Worm (Caenorhabditis elegans) whole organism, L4 larva: Measurements from ENCODE around the gene rpy-1.
A peak's percentile ranks its signal among the peaks of the same experiment; 100 is the strongest.

Source experiments
- F37D6.2 ChIP-seq: sonication (generic microtip); optimal IDR thresholded peaks from 2 replicates; lab custom pipeline; 2016; ENCODE audit warnings: mild to moderate bottlenecking, missing genetic modification characterization, missing compliant biosample characterization
- F49E8.2 ChIP-seq: sonication (generic microtip); optimal IDR thresholded peaks from 2 replicates; lab custom pipeline; 2016; ENCODE audit warnings: missing compliant biosample characterization, mild to moderate bottlenecking, missing genetic modification characterization, borderline replicate concordance
- Y48G9A.11 ChIP-seq: fragments of 200-800 bp; sonication (Bioruptor generic); IDR thresholded peaks from 2 replicates; pipeline ENCODE4 v1.3.6; 2022; ENCODE audit warnings: missing genetic modification reagents, missing genetic modification characterization, missing compliant biosample characterization
- aha-1 ChIP-seq: fragments of 150-350 bp; peaks from one replicate; lab custom pipeline; 2014; ENCODE audit warnings: missing biosample characterization, missing genetic modification characterization
- ama-1 ChIP-seq: fragments of 150-350 bp; optimal IDR thresholded peaks from 2 replicates; lab custom pipeline; 2014; ENCODE audit warnings: inconsistent platforms, mixed read lengths
- ceh-28 ChIP-seq: fragments of 150-350 bp; optimal IDR thresholded peaks from 2 replicates; lab custom pipeline; 2014; ENCODE audit warnings: missing biosample characterization, missing genetic modification reagents, missing genetic modification characterization
- ceh-44 ChIP-seq: fragments of 200-800 bp; sonication (Bioruptor generic); IDR thresholded peaks from 2 replicates; pipeline ENCODE4 v1.3.6; 2022; ENCODE audit warnings: missing genetic modification reagents, missing genetic modification characterization, missing compliant biosample characterization
- ceh-62 ChIP-seq: sonication (generic microtip); optimal IDR thresholded peaks from 2 replicates; lab custom pipeline; 2017; ENCODE audit warnings: missing biosample characterization, missing genetic modification characterization
- ceh-82 ChIP-seq: sonication (generic microtip); optimal IDR thresholded peaks from 2 replicates; lab custom pipeline; 2017; ENCODE audit warnings: missing biosample characterization, missing genetic modification characterization
- ctbp-1 ChIP-seq: fragments of 200-800 bp; sonication (Bioruptor generic); IDR thresholded peaks from 2 replicates; pipeline ENCODE4 v1.3.6; 2022; ENCODE audit warnings: missing genetic modification reagents, missing genetic modification characterization, missing compliant biosample characterization
- daf-12 ChIP-seq: fragments of 150-350 bp; optimal IDR thresholded peaks from 2 replicates; lab custom pipeline; 2014; ENCODE audit warnings: missing biosample characterization, missing genetic modification reagents, missing genetic modification characterization
- daf-16 ChIP-seq, 3 experiments: sonication (generic microtip); optimal IDR thresholded peaks; 2 replicates each; lab custom pipeline; 2016 to 2017; ENCODE audit warnings: missing genetic modification characterization in 3 of 3, missing genetic modification reagents in 3 of 3, mild to moderate bottlenecking in 2 of 3, missing compliant biosample characterization in 2 of 3, missing biosample characterization in 1 of 3, moderate library complexity in 1 of 3
- daf-19 ChIP-seq: fragments of 200-800 bp; sonication (Bioruptor generic); conservative IDR thresholded peaks from 2 replicates; pipeline ENCODE4 v1.3.6; 2022; ENCODE audit warnings: missing genetic modification characterization, missing compliant biosample characterization
- dmd-6 ChIP-seq: fragments of 200-800 bp; sonication (Bioruptor generic); IDR thresholded peaks from 2 replicates; pipeline ENCODE4 v1.3.6; 2022; ENCODE audit warnings: missing genetic modification reagents, missing genetic modification characterization, missing compliant biosample characterization
- dpl-1 ChIP-seq: fragments of 150-350 bp; optimal IDR thresholded peaks from 2 replicates; lab custom pipeline; 2014; ENCODE audit warnings: missing biosample characterization, missing genetic modification reagents, missing genetic modification characterization
- duxl-1 ChIP-seq: sonication (generic microtip); optimal IDR thresholded peaks from 2 replicates; lab custom pipeline; 2016; ENCODE audit warnings: mild to moderate bottlenecking, missing genetic modification characterization, moderate library complexity, missing compliant biosample characterization; ENCODE audit not compliant: poor library complexity
- fkh-10 ChIP-seq: fragments of 150-350 bp; optimal IDR thresholded peaks from 2 replicates; lab custom pipeline; 2014; ENCODE audit warnings: missing biosample characterization, missing genetic modification reagents, missing genetic modification characterization
- gei-8 ChIP-seq: fragments of 200-800 bp; sonication (Bioruptor generic); optimal IDR thresholded peaks from 2 replicates; lab custom pipeline; 2018; ENCODE audit warnings: mild to moderate bottlenecking, missing genetic modification characterization, missing compliant biosample characterization
- hif-1 ChIP-seq, 2 experiments: sonication (generic microtip); optimal IDR thresholded peaks; 2 replicates each; lab custom pipeline; 2016 to 2017; ENCODE audit warnings: missing compliant biosample characterization in 2 of 2, missing genetic modification characterization in 2 of 2, missing genetic modification reagents in 2 of 2, missing genotype in 2 of 2, mild to moderate bottlenecking in 1 of 2
- hlh-11 ChIP-seq: fragments of 200-800 bp; sonication (Bioruptor generic); optimal IDR thresholded peaks from 2 replicates; lab custom pipeline; 2018; ENCODE audit warnings: mild to moderate bottlenecking, missing genetic modification characterization, missing compliant biosample characterization
- hlh-30 ChIP-seq: sonication (generic microtip); optimal IDR thresholded peaks from 2 replicates; lab custom pipeline; 2017; ENCODE audit warnings: antibody characterized with exemption, mild to moderate bottlenecking, missing genetic modification characterization, missing compliant biosample characterization; ENCODE audit not compliant: insufficient read depth
- hmg-1.1 ChIP-seq: fragments of 200-800 bp; sonication (Bioruptor generic); IDR thresholded peaks from 2 replicates; pipeline ENCODE4 v1.3.6; 2022; ENCODE audit warnings: missing genetic modification reagents, missing genetic modification characterization, missing compliant biosample characterization
- lin-38 ChIP-seq: fragments of 200-800 bp; sonication (Bioruptor generic); IDR thresholded peaks from 2 replicates; pipeline ENCODE4 v1.3.6; 2022; ENCODE audit warnings: missing genetic modification reagents, missing genetic modification characterization, missing compliant biosample characterization
- lsy-2 ChIP-seq, 2 experiments: fragments of 150-350 bp in 1 of 2; sonication (generic microtip) in 1 of 2; optimal IDR thresholded peaks; 2 replicates each; lab custom pipeline; 2014 to 2017; ENCODE audit warnings: missing biosample characterization in 2 of 2, missing genetic modification characterization in 2 of 2
- madf-9 ChIP-seq: fragments of 200-800 bp; sonication (Bioruptor generic); conservative IDR thresholded peaks from 2 replicates; pipeline ENCODE4 v1.3.6; 2022; ENCODE audit warnings: missing genetic modification reagents, missing genetic modification characterization, missing compliant biosample characterization
- mdl-1 ChIP-seq, 2 experiments: fragments of 150-350 bp in 1 of 2; sonication (generic microtip) in 1 of 2; optimal IDR thresholded peaks; 2 replicates each; lab custom pipeline; 2014 to 2017; ENCODE audit warnings: missing biosample characterization in 2 of 2, missing genetic modification characterization in 2 of 2
- mes-2 ChIP-seq: sonication (generic microtip); optimal IDR thresholded peaks from 2 replicates; lab custom pipeline; 2016; ENCODE audit warnings: missing genotype, mild to moderate bottlenecking, missing genetic modification characterization, missing compliant biosample characterization; ENCODE audit not compliant: poor library complexity, severe bottlenecking
- mxl-3 ChIP-seq: fragments of 200-800 bp; sonication (Bioruptor generic); optimal IDR thresholded peaks from 2 replicates; lab custom pipeline; 2018; ENCODE audit warnings: mild to moderate bottlenecking, missing genetic modification characterization, missing compliant biosample characterization
- nhr-10 ChIP-seq: fragments of 150-350 bp; optimal IDR thresholded peaks from 2 replicates; lab custom pipeline; 2014; ENCODE audit warnings: missing biosample characterization, missing genetic modification characterization
- nhr-11 ChIP-seq: fragments of 150-350 bp; optimal IDR thresholded peaks from 2 replicates; lab custom pipeline; 2014; ENCODE audit warnings: missing biosample characterization, missing genetic modification characterization
- nhr-237 ChIP-seq: sonication (generic microtip); optimal IDR thresholded peaks from 2 replicates; lab custom pipeline; 2017; ENCODE audit warnings: missing biosample characterization, missing genetic modification characterization
- nhr-25 ChIP-seq: sonication (generic microtip); optimal IDR thresholded peaks from 2 replicates; lab custom pipeline; 2017; ENCODE audit warnings: missing genetic modification characterization, mild to moderate bottlenecking, missing compliant biosample characterization, antibody characterized with exemption, moderate library complexity, borderline replicate concordance; ENCODE audit not compliant: insufficient read depth
- nhr-28 ChIP-seq: fragments of 150-350 bp; optimal IDR thresholded peaks from 2 replicates; lab custom pipeline; 2014; ENCODE audit warnings: missing biosample characterization, missing genetic modification characterization
- nhr-6 ChIP-seq: fragments of 150-350 bp; optimal IDR thresholded peaks from 2 replicates; lab custom pipeline; 2014; ENCODE audit warnings: missing biosample characterization, missing genetic modification characterization
- pqm-1 ChIP-seq: sonication (generic microtip); optimal IDR thresholded peaks from 2 replicates; lab custom pipeline; 2017; ENCODE audit warnings: missing biosample characterization, missing genetic modification characterization
- rbr-2 ChIP-seq: sonication (generic microtip); optimal IDR thresholded peaks from 2 replicates; lab custom pipeline; 2016; ENCODE audit warnings: missing genotype, missing genetic modification characterization, missing compliant biosample characterization
- set-16 ChIP-seq: fragments of 200-800 bp; sonication (Bioruptor generic); IDR thresholded peaks from 2 replicates; pipeline ENCODE4 v1.3.6; 2022; ENCODE audit warnings: missing genetic modification reagents, missing genetic modification characterization, missing compliant biosample characterization
- skn-1 ChIP-seq: fragments of 150-350 bp; optimal IDR thresholded peaks from 2 replicates; lab custom pipeline; 2014; ENCODE audit warnings: missing biosample characterization, missing genetic modification characterization
- unc-130 ChIP-seq: sonication (generic microtip); optimal IDR thresholded peaks from 2 replicates; lab custom pipeline; 2016; ENCODE audit warnings: missing genetic modification reagents, missing genetic modification characterization, missing compliant biosample characterization
- unc-62 ChIP-seq, 3 experiments: fragments of 150-350 bp in 1 of 3; sonication (generic microtip); optimal IDR thresholded peaks in 2 of 3; peaks in 1 of 3; 1 replicate in 1 of 3; 2 replicates in 2 of 3; lab custom pipeline; 2014 to 2017; ENCODE audit warnings: missing biosample characterization in 3 of 3, missing genetic modification characterization in 3 of 3, missing genetic modification reagents in 3 of 3, missing genotype in 1 of 3
- vab-7 ChIP-seq: fragments of 200-800 bp; sonication (Bioruptor generic); IDR thresholded peaks from 2 replicates; pipeline ENCODE4 v1.3.6; 2022; ENCODE audit warnings: missing genetic modification reagents, missing genetic modification characterization, missing compliant biosample characterization
- zag-1 ChIP-seq: fragments of 150-350 bp; optimal IDR thresholded peaks from 2 replicates; lab custom pipeline; 2014; ENCODE audit warnings: missing biosample characterization, missing genetic modification characterization
- ztf-7 ChIP-seq: fragments of 150-350 bp; optimal IDR thresholded peaks from 2 replicates; lab custom pipeline; 2014; ENCODE audit warnings: missing biosample characterization, missing genetic modification characterization

The rpy-1 gene

ce11 chrII:6685964-6686363 lies 19.5 kb downstream of the rpy-1 start:
- TF ChIP-seq Y48G9A.11 (GFP tag; lab: Robert Waterston, UW) (no peak), hif-1 (tag; optimal IDR thresholded peaks at IDR 0.05; lab: Kevin White, UChicago) (no peak), aha-1 (tag; lab: Kevin White, UChicago) (peak; percentile 65), ztf-7 (tag; lab: Kevin White, UChicago) (no peak), ceh-82 (no peak), ctbp-1 (GFP tag; lab: Robert Waterston, UW) (no peak), daf-19 (GFP tag; lab: Robert Waterston, UW) (no peak), nhr-6 (tag; lab: Kevin White, UChicago) (no peak), set-16 (GFP tag; lab: Robert Waterston, UW) (peak; percentile 67; the same call in 1 of the 2 replicates), hlh-11 (no peak)

DNA sequence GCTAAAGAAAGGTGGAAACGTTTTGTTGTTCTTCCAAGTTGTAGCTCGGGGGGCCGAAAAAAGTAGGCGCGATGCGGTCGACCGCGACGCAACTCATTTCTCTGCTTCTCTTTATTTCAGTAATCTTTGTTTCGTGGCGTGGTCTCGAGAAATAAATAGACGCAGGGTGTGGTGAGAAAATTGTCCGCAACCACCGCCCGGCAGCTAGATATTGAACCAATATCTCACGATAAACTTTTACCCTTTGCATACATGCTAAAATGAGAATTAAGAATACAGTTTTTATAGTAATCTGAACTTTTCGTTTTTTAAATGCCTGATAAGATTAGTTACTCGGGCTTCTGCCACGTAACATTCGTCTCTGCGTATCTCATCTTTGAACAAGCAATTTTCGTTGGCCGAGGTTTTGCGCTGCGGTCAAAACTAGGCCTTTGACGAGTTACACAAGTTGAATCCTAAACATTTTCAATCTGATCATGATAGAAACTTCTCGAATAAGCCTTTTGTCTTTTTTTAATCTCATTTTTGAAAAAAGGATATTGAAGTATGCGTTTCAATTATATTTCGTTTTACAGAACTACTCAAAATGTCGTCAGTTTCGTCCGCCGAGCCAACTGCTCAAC lies 21.7 kb downstream of the rpy-1 start, which contains the start of gene gyf-1:
Gene gyf-1 (plus strand): TSS at position 573 of the 623 bp plus-strand sequence.
- TF ChIP-seq pqm-1 (tag; lab: Kevin White, UChicago): peak; percentile 30
- no peak for TF ChIP-seq ceh-28 (tag; lab: Kevin White, UChicago)
- TF ChIP-seq rbr-2: peak; percentile 23
- TF ChIP-seq unc-62 (GFP tag; optimal IDR thresholded peaks at IDR 0.05 in 1 of 2; lab: Kevin White, UChicago): peak in 1 of 2 experiments; percentile 33
- no peak for TF ChIP-seq unc-62 (tag; optimal IDR thresholded peaks at IDR 0.05; lab: Kevin White, UChicago)
- no peak for TF ChIP-seq skn-1 (tag; lab: Kevin White, UChicago)
- peak; percentile 56; the same call in 1 of the 2 replicates for TF ChIP-seq hmg-1.1 (GFP tag; lab: Robert Waterston, UW)
- TF ChIP-seq nhr-25 (tag; lab: Kevin White, UChicago): no peak
- TF ChIP-seq mxl-3 (GFP tag; lab: Kevin White, UChicago): peak; percentile 79
- peak in 1 of 2 experiments; percentile 7 for TF ChIP-seq mdl-1 (tag; optimal IDR thresholded peaks at IDR 0.05; lab: Kevin White, UChicago)
- TF ChIP-seq daf-16 (GFP tag; optimal IDR thresholded peaks at IDR 0.05; lab: Kevin White, UChicago): no peak
- TF ChIP-seq daf-16 (tag; optimal IDR thresholded peaks at IDR 0.05; lab: Kevin White, UChicago): peak; percentile 17
- TF ChIP-seq unc-130 (GFP tag; lab: Kevin White, UChicago): no peak
- TF ChIP-seq dmd-6 (GFP tag; lab: Robert Waterston, UW): peak; percentile 29; the same call in 1 of the 2 replicates
- TF ChIP-seq nhr-237 (tag; lab: Kevin White, UChicago): no peak
- TF ChIP-seq duxl-1: no peak
- TF ChIP-seq ama-1: peak; percentile 19
- TF ChIP-seq hif-1 (tag; optimal IDR thresholded peaks at IDR 0.05; lab: Kevin White, UChicago): peak in 1 of 2 experiments; percentile 63
- no peak for TF ChIP-seq madf-9 (GFP tag; lab: Robert Waterston, UW)
- TF ChIP-seq lin-38 (GFP tag; lab: Robert Waterston, UW): no peak
- peak in 1 of 2 experiments; percentile 44 for TF ChIP-seq lsy-2 (tag; optimal IDR thresholded peaks at IDR 0.05; lab: Kevin White, UChicago)
- TF ChIP-seq ceh-44 (GFP tag; lab: Robert Waterston, UW): no peak
- TF ChIP-seq dpl-1 (GFP tag; lab: Kevin White, UChicago): peak; percentile 24
- peak; percentile 65 for TF ChIP-seq aha-1 (tag; lab: Kevin White, UChicago)
- no peak for TF ChIP-seq F37D6.2 (tag; lab: Kevin White, UChicago)
- TF ChIP-seq daf-12 (tag; lab: Kevin White, UChicago): no peak
- TF ChIP-seq nhr-28 (tag; lab: Kevin White, UChicago): peak; percentile 63
- no peak for TF ChIP-seq zag-1 (tag; lab: Kevin White, UChicago)
- peak; percentile 53 for TF ChIP-seq mes-2 (tag; lab: Kevin White, UChicago)
- TF ChIP-seq gei-8 (GFP tag; lab: Kevin White, UChicago): no peak
- TF ChIP-seq ctbp-1 (GFP tag; lab: Robert Waterston, UW): 0 out of 2 replicates have a peak, but pooled peaks have one; percentile 34
- peak; percentile 39 for TF ChIP-seq nhr-11 (tag; lab: Kevin White, UChicago)
- no peak for TF ChIP-seq set-16 (GFP tag; lab: Robert Waterston, UW)
- TF ChIP-seq nhr-10 (tag; lab: Kevin White, UChicago): no peak
- TF ChIP-seq nhr-6 (tag; lab: Kevin White, UChicago): peak; percentile 31
- TF ChIP-seq vab-7: peak; percentile 34; the same call in 1 of the 2 replicates
- TF ChIP-seq ceh-62 (tag; lab: Kevin White, UChicago): no peak
- TF ChIP-seq fkh-10 (GFP tag; lab: Kevin White, UChicago): no peak
- TF ChIP-seq hlh-11: peak; percentile 69
- no peak for TF ChIP-seq F49E8.2
- TF ChIP-seq hlh-30 (tag; lab: Kevin White, UChicago): peak; percentile 71
- TF ChIP-seq, all 104 proteins: peak for 21
